Worm (Caenorhabditis elegans): ENCODE results near the gene F09E5.12.

Gene F09E5.12

ce11 chrII:5332345-5333124, 38.0 kb downstream of the F09E5.12 start (continued):
- TF ChIP-seq ztf-11 (tag; optimal IDR thresholded peaks at IDR 0.05) (no peak), vab-7 (GFP tag; IDR thresholded peaks at IDR 0.05) (no peak), dmd-6 (GFP tag; IDR thresholded peaks at IDR 0.05) (peak; percentile 64)

ce11 chrII:5331677-5332303, 38.8 kb downstream of the F09E5.12 start:
- TF ChIP-seq zfp-3 (GFP tag; conservative IDR thresholded peaks at IDR 0.05) (no peak), nhr-76 (tag; optimal IDR thresholded peaks at IDR 0.05) (no peak), pha-4 (GFP tag; IDR thresholded peaks at IDR 0.05) (no peak), pha-4 (tag; optimal IDR thresholded peaks at IDR 0.05) (peak; percentile 16), daf-8 (GFP tag; IDR thresholded peaks at IDR 0.05) (no peak), daf-12 (tag; optimal IDR thresholded peaks at IDR 0.05) (no peak), nhr-11 (tag; optimal IDR thresholded peaks at IDR 0.05) (peak; percentile 52), attf-4 (tag; optimal IDR thresholded peaks at IDR 0.05) (no peak), ctbp-1 (GFP tag; IDR thresholded peaks at IDR 0.05) (no peak), daf-16 (GFP tag; optimal IDR thresholded peaks at IDR 0.05) (no peak), daf-16 (tag; optimal IDR thresholded peaks at IDR 0.05) (peak; percentile 15), ZK546.5 (tag; optimal IDR thresholded peaks at IDR 0.05) (no peak), ztf-11 (tag; optimal IDR thresholded peaks at IDR 0.05) (no peak), dmd-6 (GFP tag; IDR thresholded peaks at IDR 0.05) (peak; percentile 26; the same call in 1 of the 2 replicates), skn-1 (tag; optimal IDR thresholded peaks at IDR 0.05) (no peak), R02D3.7 (tag; optimal IDR thresholded peaks at IDR 0.05) (no peak), T20F7.1 (GFP tag; optimal IDR thresholded peaks at IDR 0.05) (no peak), tag-97 (GFP tag; IDR thresholded peaks at IDR 0.05) (no peak), lsy-2 (tag; optimal IDR thresholded peaks at IDR 0.05) (peak in 1 of 2 experiments; percentile 6), Y105C5A.15 (GFP tag; IDR thresholded peaks at IDR 0.05) (no peak), F44E2.7 (GFP tag; IDR thresholded peaks at IDR 0.05) (no peak), nhr-41 (GFP tag; IDR thresholded peaks at IDR 0.05) (no peak), unc-62 (GFP tag; optimal IDR thresholded peaks at IDR 0.05 in 1 of 2) (peak in 1 of 2 experiments; percentile 31), unc-62 (tag; optimal IDR thresholded peaks at IDR 0.05) (no peak), F10B5.3 (tag; optimal IDR thresholded peaks at IDR 0.05) (no peak), spr-3 (GFP tag; optimal IDR thresholded peaks at IDR 0.05) (no peak), mdt-29 (GFP tag; IDR thresholded peaks at IDR 0.05) (no peak), nhr-77 (tag; optimal IDR thresholded peaks at IDR 0.05) (peak; percentile 11), ceh-44 (GFP tag; IDR thresholded peaks at IDR 0.05) (no peak), nhr-102 (tag; optimal IDR thresholded peaks at IDR 0.05) (no peak), ces-1 (GFP tag; optimal IDR thresholded peaks at IDR 0.05) (no peak), nhr-237 (tag; optimal IDR thresholded peaks at IDR 0.05) (no peak), zip-2 (tag; optimal IDR thresholded peaks at IDR 0.05) (no peak), sdz-12 (GFP tag; optimal IDR thresholded peaks at IDR 0.05) (no peak), ZK337.2 (GFP tag; IDR thresholded peaks at IDR 0.05) (no peak), lin-29 (GFP tag; IDR thresholded peaks at IDR 0.05) (no peak), php-3 (GFP tag; IDR thresholded peaks at IDR 0.05) (no peak), snpc-4 (tag; optimal IDR thresholded peaks at IDR 0.05) (no peak), ceh-62 (tag; optimal IDR thresholded peaks at IDR 0.05) (no peak), zip-11 (GFP tag; IDR thresholded peaks at IDR 0.05) (no peak), aha-1 (tag) (peak; percentile 76), snpc-1.2 (GFP tag; IDR thresholded peaks at IDR 0.05) (no peak), ceh-28 (tag; optimal IDR thresholded peaks at IDR 0.05) (no peak), F26F4.8 (GFP tag; conservative IDR thresholded peaks at IDR 0.05) (no peak), dve-1 (tag; optimal IDR thresholded peaks at IDR 0.05; ENCODE audit: insufficient read depth) (peak; percentile 11), fos-1 (tag; optimal IDR thresholded peaks at IDR 0.05) (no peak), mxl-3 (GFP tag; optimal IDR thresholded peaks at IDR 0.05) (no peak), lin-39 (tag; optimal IDR thresholded peaks at IDR 0.05) (no peak)
